Fruit fly (Drosophila melanogaster): Measurements from ENCODE around the gene sNPF.

Gene sNPF

DNA sequence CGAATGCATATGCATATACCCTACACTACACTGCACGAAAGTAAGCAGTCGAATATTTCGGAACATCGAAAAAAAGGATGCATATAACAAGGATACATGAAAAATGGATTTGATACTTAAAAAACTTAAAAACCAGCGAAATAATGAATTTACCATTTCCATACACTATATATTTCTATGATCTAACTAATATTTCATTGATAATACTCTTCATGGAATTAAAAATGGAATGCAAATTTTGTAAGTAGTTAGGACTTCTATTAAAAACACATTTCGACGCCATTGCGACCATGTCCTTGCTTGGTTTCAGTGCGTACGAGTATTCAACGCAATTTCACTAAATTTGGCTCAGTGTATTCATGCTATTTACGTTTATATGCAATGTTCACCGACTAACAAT lies 25.6 kb upstream of the sNPF start (continued):
- peak; percentile 39 for TF ChIP-seq fd59A (GFP tag; optimal IDR thresholded peaks at IDR 0.05)
- peak; percentile 51 for TF ChIP-seq achi (GFP tag; optimal IDR thresholded peaks at IDR 0.05)
- peak; percentile 26 for TF ChIP-seq CG7368 (GFP tag; optimal IDR thresholded peaks at IDR 0.05)
- TF ChIP-seq CG8632 (GFP tag; optimal IDR thresholded peaks at IDR 0.05) = peak; percentile 46
- peak; percentile 16 for TF ChIP-seq Sox15 (GFP tag; optimal IDR thresholded peaks at IDR 0.05)
- no peak for TF ChIP-seq fd85E (GFP tag; optimal IDR thresholded peaks at IDR 0.05)
- TF ChIP-seq Lpt (GFP tag; optimal IDR thresholded peaks at IDR 0.05) = no peak
- no peak for TF ChIP-seq CG6163 (GFP tag; IDR thresholded peaks at IDR 0.05)
- TF ChIP-seq CG6276 (GFP tag; optimal IDR thresholded peaks at IDR 0.05) = peak; percentile 29
- peak; percentile 32 for TF ChIP-seq Hr39 (GFP tag; optimal IDR thresholded peaks at IDR 0.05)
- TF ChIP-seq CG11762 (GFP tag; optimal IDR thresholded peaks at IDR 0.05; ENCODE audit: insufficient read depth) = peak; percentile 19
- no peak for TF ChIP-seq CG11902 (GFP tag; optimal IDR thresholded peaks at IDR 0.05)
- TF ChIP-seq dac (GFP tag; optimal IDR thresholded peaks at IDR 0.05) = no peak
- peak; percentile 23 for TF ChIP-seq CG8319 (GFP tag; optimal IDR thresholded peaks at IDR 0.05)
- peak; percentile 24 for TF ChIP-seq Smox (GFP tag; optimal IDR thresholded peaks at IDR 0.05)
- TF ChIP-seq Ets96B (tag; optimal IDR thresholded peaks at IDR 0.05) = peak; percentile 43
- TF ChIP-seq CG6854 (GFP tag; optimal IDR thresholded peaks at IDR 0.05) = no peak
- peak; percentile 44 for TF ChIP-seq OdsH (GFP tag; optimal IDR thresholded peaks at IDR 0.05)
- TF ChIP-seq vri (GFP tag; optimal IDR thresholded peaks at IDR 0.05) = no peak
- TF ChIP-seq CG3919 (GFP tag; optimal IDR thresholded peaks at IDR 0.05) = peak; percentile 49
- peak; percentile 32 for TF ChIP-seq CG6792 (GFP tag; optimal IDR thresholded peaks at IDR 0.05)
- TF ChIP-seq CG32006 (GFP tag; optimal IDR thresholded peaks at IDR 0.05) = peak; percentile 73
- no peak for TF ChIP-seq Hr38 (GFP tag; optimal IDR thresholded peaks at IDR 0.05)
- peak; percentile 45 for TF ChIP-seq cyc (GFP tag; optimal IDR thresholded peaks at IDR 0.05)
- TF ChIP-seq esn (GFP tag; optimal IDR thresholded peaks at IDR 0.05) = peak; percentile 58
- no peak for TF ChIP-seq CG11294 (GFP tag; IDR thresholded peaks at IDR 0.05)
- peak; percentile 66 for TF ChIP-seq svp (GFP tag)
- peak; percentile 27 for TF ChIP-seq dsx (GFP tag; optimal IDR thresholded peaks at IDR 0.05; ENCODE audit: poor library complexity, severe bottlenecking)
- TF ChIP-seq CG3032 (tag; optimal IDR thresholded peaks at IDR 0.05) = peak; percentile 53
- TF ChIP-seq salr (GFP tag; optimal IDR thresholded peaks at IDR 0.05) = peak in 1 of 2 experiments; percentile 64
- peak; percentile 47 for TF ChIP-seq topi (GFP tag; optimal IDR thresholded peaks at IDR 0.05)
- TF ChIP-seq CG16779 (tag; optimal IDR thresholded peaks at IDR 0.05) = no peak
- peak; percentile 44 for TF ChIP-seq CG31627 (GFP tag; optimal IDR thresholded peaks at IDR 0.05)
- peak; percentile 32 for TF ChIP-seq Eip75B (GFP tag; optimal IDR thresholded peaks at IDR 0.05)
- TF ChIP-seq net (GFP tag; optimal IDR thresholded peaks at IDR 0.05) = peak; percentile 51
- TF ChIP-seq CG4318 (GFP tag; optimal IDR thresholded peaks at IDR 0.05) = peak; percentile 15
- TF ChIP-seq CG10669 (GFP tag; optimal IDR thresholded peaks at IDR 0.05) = peak; percentile 45
- peak; percentile 68 for TF ChIP-seq Hr4 (GFP tag; optimal IDR thresholded peaks at IDR 0.05)
- peak; percentile 88 for TF ChIP-seq Eip78C (GFP tag)
- TF ChIP-seq lz (GFP tag; optimal IDR thresholded peaks at IDR 0.05) = peak; percentile 44

DNA sequence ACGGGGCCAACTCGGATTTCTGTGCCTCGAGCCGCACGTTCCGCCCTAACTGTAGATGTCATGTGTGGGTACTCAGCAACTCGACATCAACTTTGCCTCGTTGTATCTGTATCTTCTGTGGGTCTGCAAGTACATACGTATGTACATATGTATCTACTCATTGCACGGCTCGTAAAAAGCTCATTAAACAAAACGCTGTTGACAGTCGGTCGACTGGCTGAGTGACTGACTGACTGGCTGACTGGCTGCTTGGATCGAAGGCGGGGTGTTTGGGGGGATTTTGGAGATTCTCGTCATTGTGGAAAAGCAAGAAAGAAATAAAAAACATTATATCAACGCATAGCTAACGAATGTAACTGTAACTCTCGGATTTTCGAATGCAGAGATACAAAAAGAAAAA lies 23.4 kb upstream of the sNPF start:
- TF ChIP-seq CG6276 (GFP tag; optimal IDR thresholded peaks at IDR 0.05) (no peak), fkh (GFP tag; optimal IDR thresholded peaks at IDR 0.05) (peak; percentile 7)

DNA sequence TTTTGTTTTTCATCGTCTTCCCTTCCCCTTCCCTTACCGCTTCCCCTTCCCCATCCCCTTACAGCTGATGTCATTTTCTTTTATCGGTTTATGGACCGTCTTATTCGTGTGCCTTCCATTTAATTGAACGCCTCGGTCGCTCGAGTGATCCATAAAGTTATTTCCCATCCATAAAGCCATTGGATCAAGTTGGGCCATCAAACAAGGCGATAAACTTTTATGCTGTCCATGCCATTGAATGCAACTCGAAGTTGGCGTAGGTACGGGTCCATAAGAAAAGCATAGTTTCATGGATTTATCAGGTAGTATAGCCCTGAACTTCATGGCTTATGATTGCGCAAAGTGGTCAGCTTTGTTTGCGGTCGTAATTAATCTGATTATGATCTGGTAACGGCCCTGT lies 22.7 kb upstream of the sNPF start:
- no peak for TF ChIP-seq Blimp-1 (GFP tag; optimal IDR thresholded peaks at IDR 0.05)
- TF ChIP-seq Gug (GFP tag; IDR thresholded peaks at IDR 0.05) = no peak
- no peak for TF ChIP-seq Eip78C (GFP tag)
- no peak for TF ChIP-seq OdsH (GFP tag; optimal IDR thresholded peaks at IDR 0.05)
- no peak for TF ChIP-seq cyc (GFP tag; optimal IDR thresholded peaks at IDR 0.05)
- TF ChIP-seq svp (GFP tag) = no peak
- TF ChIP-seq CG3032 (tag; optimal IDR thresholded peaks at IDR 0.05) = no peak
- no peak for TF ChIP-seq CG11902 (GFP tag; optimal IDR thresholded peaks at IDR 0.05)
- no peak for TF ChIP-seq Met (GFP tag; optimal IDR thresholded peaks at IDR 0.05)
- no peak for TF ChIP-seq fkh (GFP tag; optimal IDR thresholded peaks at IDR 0.05)
- TF ChIP-seq Ets96B (tag; optimal IDR thresholded peaks at IDR 0.05) = no peak
- TF ChIP-seq CG9139 (GFP tag; optimal IDR thresholded peaks at IDR 0.05) = no peak
- no peak for TF ChIP-seq spab (GFP tag; optimal IDR thresholded peaks at IDR 0.05)
- TF ChIP-seq topi (GFP tag; optimal IDR thresholded peaks at IDR 0.05) = no peak
- TF ChIP-seq Hr4 (GFP tag; optimal IDR thresholded peaks at IDR 0.05) = no peak
- no peak for TF ChIP-seq CG7368 (GFP tag; optimal IDR thresholded peaks at IDR 0.05)
- TF ChIP-seq CG15336 (GFP tag; IDR thresholded peaks at IDR 0.05) = no peak
- no peak for TF ChIP-seq net (GFP tag; optimal IDR thresholded peaks at IDR 0.05)
- no peak for TF ChIP-seq CG31627 (GFP tag; optimal IDR thresholded peaks at IDR 0.05)
